Fruit fly (Drosophila melanogaster) whole organism, embryonic: Measurements from ENCODE around the gene CG10651.

Experiments
- Atf-2 ChIP-seq: fragments of 200-800 bp; sonication (Bioruptor generic); optimal IDR thresholded peaks from 2 replicates; lab custom pipeline; 2016; ENCODE audit warnings: missing biosample characterization, missing genetic modification characterization
- Atf6 ChIP-seq: fragments of 200-800 bp; sonication (Bioruptor generic); IDR thresholded peaks from 2 replicates; pipeline ENCODE4 v1.3.6; 2022; ENCODE audit warnings: missing biosample characterization, missing genetic modification characterization
- BEAF-32 ChIP-seq: fragments of 200-800 bp; sonication (Bioruptor generic); optimal IDR thresholded peaks from 3 replicates; lab custom pipeline; 2017; ENCODE audit warnings: missing biosample characterization, missing genetic modification characterization, mild to moderate bottlenecking, moderate library complexity, missing genetic modification reagents
- Bgb ChIP-seq: fragments of 200-800 bp; sonication (Bioruptor generic); IDR thresholded peaks from 2 replicates; pipeline ENCODE4 v1.3.6; 2022; ENCODE audit warnings: missing biosample characterization, missing genetic modification characterization; ENCODE audit not compliant: partially characterized antibody
- Blimp-1 ChIP-seq: fragments of 200-800 bp; sonication (Bioruptor generic); optimal IDR thresholded peaks from 3 replicates; lab custom pipeline; 2018; ENCODE audit warnings: missing biosample characterization, missing genetic modification characterization, mild to moderate bottlenecking, moderate library complexity, missing genetic modification reagents
- CG11456 ChIP-seq: fragments of 200-800 bp; sonication (Bioruptor generic); IDR thresholded peaks from 3 replicates; pipeline ENCODE4 v1.3.6; 2022; ENCODE audit warnings: missing biosample characterization, missing genetic modification characterization
- CG12071 ChIP-seq: fragments of 200-800 bp; sonication (Bioruptor generic); optimal IDR thresholded peaks from 3 replicates; lab custom pipeline; 2018; ENCODE audit warnings: missing biosample characterization, mild to moderate bottlenecking, missing genetic modification characterization
- CG12391 ChIP-seq: fragments of 200-800 bp; sonication (Bioruptor generic); optimal IDR thresholded peaks from 3 replicates; lab custom pipeline; 2018; ENCODE audit warnings: missing biosample characterization, mild to moderate bottlenecking, missing genetic modification characterization, moderate library complexity
- CG13424 ChIP-seq: fragments of 200-800 bp; sonication (Bioruptor generic); optimal IDR thresholded peaks from 2 replicates; lab custom pipeline; 2019; ENCODE audit warnings: missing biosample characterization, mild to moderate bottlenecking, missing genetic modification characterization, moderate library complexity
- CG16779 ChIP-seq: fragments of 200-800 bp; sonication (Bioruptor generic); IDR thresholded peaks from 2 replicates; pipeline ENCODE4 v1.3.6; 2022; ENCODE audit warnings: missing biosample characterization, missing genetic modification characterization
- CG17328 ChIP-seq: fragments of 200-800 bp; sonication (Bioruptor generic); IDR thresholded peaks from 2 replicates; pipeline ENCODE4 v1.3.6; 2022; ENCODE audit warnings: missing biosample characterization, missing genetic modification characterization
- CG2875 ChIP-seq: fragments of 200-800 bp; sonication (Bioruptor generic); optimal IDR thresholded peaks from 2 replicates; lab custom pipeline; 2017; ENCODE audit warnings: missing biosample characterization, mild to moderate bottlenecking, missing genetic modification characterization, missing genetic modification reagents
- CG33557 ChIP-seq: fragments of 200-800 bp; sonication (Bioruptor generic); optimal IDR thresholded peaks from 2 replicates; lab custom pipeline; 2019; ENCODE audit warnings: missing biosample characterization, mild to moderate bottlenecking, missing genetic modification characterization, moderate library complexity
- CG6175 ChIP-seq: fragments of 200-800 bp; sonication (Bioruptor generic); IDR thresholded peaks from 3 replicates; pipeline ENCODE4 v1.3.6; 2022; ENCODE audit warnings: missing biosample characterization, missing genetic modification characterization
- CG8089 ChIP-seq: fragments of 200-800 bp; sonication (Bioruptor generic); optimal IDR thresholded peaks from 3 replicates; lab custom pipeline; 2016; ENCODE audit warnings: missing biosample characterization, missing genetic modification characterization
- CG8944 ChIP-seq: fragments of 200-800 bp; sonication (Bioruptor generic); optimal IDR thresholded peaks from 3 replicates; lab custom pipeline; 2016; ENCODE audit warnings: missing biosample characterization, missing genetic modification characterization
- CG9215 ChIP-seq: fragments of 200-800 bp; sonication (Bioruptor generic); IDR thresholded peaks from 2 replicates; pipeline ENCODE4 v1.3.6; 2022; ENCODE audit warnings: missing biosample characterization, missing genetic modification characterization
- Dp ChIP-seq: fragments of 200-800 bp; sonication (Bioruptor generic); optimal IDR thresholded peaks from 2 replicates; lab custom pipeline; 2018; ENCODE audit warnings: missing biosample characterization, mild to moderate bottlenecking, missing genetic modification characterization, moderate library complexity
- HLH54F ChIP-seq: fragments of 200-800 bp; sonication (Bioruptor generic); optimal IDR thresholded peaks from 3 replicates; lab custom pipeline; 2016; ENCODE audit warnings: missing biosample characterization, missing genetic modification characterization
- Hey ChIP-seq: fragments of 200-800 bp; sonication (Bioruptor generic); optimal IDR thresholded peaks from 3 replicates; lab custom pipeline; 2018; ENCODE audit warnings: missing biosample characterization, mild to moderate bottlenecking, missing genetic modification characterization
- Lhr ChIP-seq: fragments of 200-800 bp; sonication (Bioruptor generic); optimal IDR thresholded peaks from 3 replicates; lab custom pipeline; 2017; ENCODE audit warnings: mild to moderate bottlenecking, missing biosample characterization, missing genetic modification reagents, missing genetic modification characterization
- Mad ChIP-seq: fragments of 200-800 bp; sonication (Bioruptor generic); optimal IDR thresholded peaks from 2 replicates; lab custom pipeline; 2016; ENCODE audit warnings: missing biosample characterization, missing genetic modification characterization
- Spps ChIP-seq: fragments of 200-800 bp; sonication (Bioruptor generic); optimal IDR thresholded peaks from 2 replicates; lab custom pipeline; 2018; ENCODE audit warnings: missing biosample characterization, mild to moderate bottlenecking, missing genetic modification characterization
- Sry-δ ChIP-seq: fragments of 200-800 bp; sonication (Bioruptor generic); optimal IDR thresholded peaks from 2 replicates; lab custom pipeline; 2016; ENCODE audit warnings: missing biosample characterization, missing genetic modification characterization
- TFAM ChIP-seq: fragments of 200-800 bp; sonication (Bioruptor generic); optimal IDR thresholded peaks from 2 replicates; lab custom pipeline; 2017; ENCODE audit warnings: missing biosample characterization, missing genetic modification characterization, inconsistent platforms
- ase ChIP-seq: fragments of 200-800 bp; sonication (Bioruptor generic); IDR thresholded peaks from 3 replicates; pipeline ENCODE4 v1.3.6; 2022; ENCODE audit warnings: missing biosample characterization, missing genetic modification characterization
- bab2 ChIP-seq: fragments of 200-800 bp; sonication (Bioruptor generic); optimal IDR thresholded peaks from 2 replicates; lab custom pipeline; 2016; ENCODE audit warnings: missing biosample characterization, missing genetic modification characterization
- caup ChIP-seq: fragments of 200-800 bp; sonication (Bioruptor generic); optimal IDR thresholded peaks from 3 replicates; lab custom pipeline; 2017; ENCODE audit warnings: missing biosample characterization, mild to moderate bottlenecking, missing genetic modification characterization, moderate library complexity; ENCODE audit not compliant: severe bottlenecking
- chn ChIP-seq: fragments of 200-800 bp; sonication (Bioruptor generic); optimal IDR thresholded peaks from 2 replicates; lab custom pipeline; 2016; ENCODE audit warnings: missing biosample characterization, missing genetic modification characterization
- corto ChIP-seq: fragments of 200-800 bp; sonication (Bioruptor generic); optimal IDR thresholded peaks from 2 replicates; lab custom pipeline; 2016; ENCODE audit warnings: missing biosample characterization, mild to moderate bottlenecking, missing genetic modification characterization, moderate library complexity
- gce ChIP-seq: fragments of 200-800 bp; sonication (Bioruptor generic); IDR thresholded peaks from 3 replicates; pipeline ENCODE4 v1.3.6; 2022; ENCODE audit warnings: missing biosample characterization, missing genetic modification characterization
- gro ChIP-seq: fragments of 200-800 bp; sonication (Bioruptor generic); optimal IDR thresholded peaks from 2 replicates; lab custom pipeline; 2016; ENCODE audit warnings: missing biosample characterization, missing genetic modification characterization
- gsb ChIP-seq: fragments of 200-800 bp; sonication (Bioruptor generic); IDR thresholded peaks from 2 replicates; pipeline ENCODE4 v1.3.6; 2022; ENCODE audit warnings: missing biosample characterization, missing genetic modification characterization
- gsb-n ChIP-seq: fragments of 200-800 bp; sonication (Bioruptor generic); optimal IDR thresholded peaks from 3 replicates; lab custom pipeline; 2018; ENCODE audit warnings: missing biosample characterization, mild to moderate bottlenecking, missing genetic modification characterization
- her ChIP-seq: fragments of 200-800 bp; sonication (Bioruptor generic); optimal IDR thresholded peaks from 2 replicates; lab custom pipeline; 2016; ENCODE audit warnings: missing biosample characterization, missing genetic modification characterization
- hkb ChIP-seq, 2 experiments: fragments of 200-800 bp in 1 of 2; fragments of >200 bp in 1 of 2; sonication (Bioruptor generic) in 1 of 2; IDR thresholded peaks in 1 of 2; optimal IDR thresholded peaks in 1 of 2; 2 replicates each; pipeline versions ENCODE4 v1.3.6 to Lab custom; 2017 to 2022; ENCODE audit warnings: missing biosample characterization in 1 of 2, missing genetic modification characterization in 1 of 2
- kay ChIP-seq: fragments of 200-800 bp; sonication (Bioruptor generic); optimal IDR thresholded peaks from 2 replicates; lab custom pipeline; 2016; ENCODE audit warnings: missing biosample characterization, missing genetic modification characterization
- oc ChIP-seq: fragments of 200-800 bp; sonication (Bioruptor generic); optimal IDR thresholded peaks from 2 replicates; lab custom pipeline; 2018; ENCODE audit warnings: missing biosample characterization, mild to moderate bottlenecking, missing genetic modification characterization, moderate library complexity
- pan ChIP-seq, 4 experiments: fragments of >200 bp in 3 of 4; fragments of 200-800 bp in 1 of 4; sonication (Bioruptor generic) in 1 of 4; optimal IDR thresholded peaks in 3 of 4; IDR thresholded peaks in 1 of 4; 2 replicates each; pipeline versions ENCODE4 v1.3.6 to Lab custom; 2017 to 2022; ENCODE audit warnings: missing biosample characterization in 2 of 4, missing genetic modification characterization in 2 of 4, mixed read lengths in 1 of 4
- pzg ChIP-seq: fragments of 200-800 bp; sonication (Bioruptor generic); optimal IDR thresholded peaks from 3 replicates; lab custom pipeline; 2018; ENCODE audit warnings: missing biosample characterization, mild to moderate bottlenecking, missing genetic modification characterization, moderate library complexity
- repo ChIP-seq: fragments of 200-800 bp; sonication (Bioruptor generic); optimal IDR thresholded peaks from 2 replicates; lab custom pipeline; 2016; ENCODE audit warnings: missing biosample characterization, missing genetic modification characterization
- ro ChIP-seq: fragments of 200-800 bp; sonication (Bioruptor generic); IDR thresholded peaks from 2 replicates; pipeline ENCODE4 v1.3.6; 2022; ENCODE audit warnings: missing biosample characterization, missing genetic modification characterization
- seq ChIP-seq: fragments of 200-800 bp; sonication (Bioruptor generic); IDR thresholded peaks from 2 replicates; pipeline ENCODE4 v1.3.6; 2022; ENCODE audit warnings: missing biosample characterization, missing genetic modification characterization
- so ChIP-seq: fragments of 200-800 bp; sonication (Bioruptor generic); IDR thresholded peaks from 3 replicates; pipeline ENCODE4 v1.3.6; 2022; ENCODE audit warnings: missing biosample characterization, missing genetic modification characterization
- stc ChIP-seq: fragments of 200-800 bp; sonication (Bioruptor generic); IDR thresholded peaks from 2 replicates; pipeline ENCODE4 v1.3.6; 2022; ENCODE audit warnings: missing biosample characterization, missing genetic modification characterization
- tin ChIP-seq: fragments of 200-800 bp; sonication (Bioruptor generic); optimal IDR thresholded peaks from 3 replicates; lab custom pipeline; 2016; ENCODE audit warnings: missing biosample characterization, missing genetic modification characterization
- vnd ChIP-seq: fragments of 200-800 bp; sonication (Bioruptor generic); IDR thresholded peaks from 3 replicates; pipeline ENCODE4 v1.3.6; 2022; ENCODE audit warnings: missing biosample characterization, missing genetic modification characterization; ENCODE audit not compliant: partially characterized antibody

The CG10651 gene

dm6 chr2L:20086295-20087096 is 48.2 kb downstream of the CG10651 start (continued):
- TF ChIP-seq CG13424 (tag; lab: Kevin White, UChicago) (peak; percentile 84), Atf-2 (GFP tag; lab: Kevin White, UChicago) (peak; percentile 79), CG8089 (GFP tag; lab: Kevin White, UChicago) (peak; percentile 83), CG16779 (GFP tag; lab: Robert Waterston, UW) (0 out of 2 replicates have a peak, but pooled peaks have one; percentile 44), corto (GFP tag; lab: Kevin White, UChicago) (peak; percentile 89), Dp (GFP tag; lab: Kevin White, UChicago) (no peak), vnd (GFP tag; lab: Robert Waterston, UW) (peak; percentile 48; the same call in 2 of the 3 replicates), CG2875 (GFP tag; lab: Kevin White, UChicago) (peak; percentile 87), Sry-δ (peak; percentile 42), Hey (peak; percentile 27), pan (optimal IDR thresholded peaks at IDR 0.05; lab: Kevin White, UChicago) (no peak), pan (GFP tag; optimal IDR thresholded peaks at IDR 0.05 in 1 of 2, IDR thresholded peaks at IDR 0.05 in 1 of 2) (peak in 1 of 2 experiments; percentile 92), ro (GFP tag; lab: Robert Waterston, UW) (no peak; the same call in 1 of the 2 replicates), stc (GFP tag; lab: Robert Waterston, UW) (peak; percentile 92), gsb (GFP tag; lab: Robert Waterston, UW) (peak; percentile 68), Lhr (peak; percentile 55), Spps (tag; lab: Kevin White, UChicago) (peak; percentile 67), kay (GFP tag; lab: Kevin White, UChicago) (peak; percentile 71), seq (GFP tag; lab: Robert Waterston, UW) (peak; percentile 90), CG33557 (GFP tag; lab: Kevin White, UChicago) (peak; percentile 65), CG12391 (tag; lab: Kevin White, UChicago) (peak; percentile 84), Mad (peak; percentile 74), CG8944 (GFP tag; lab: Kevin White, UChicago) (peak; percentile 71), pzg (GFP tag; lab: Kevin White, UChicago) (no peak), TFAM (GFP tag; lab: Kevin White, UChicago) (peak; percentile 48), CG9215 (GFP tag; lab: Robert Waterston, UW) (peak; percentile 29; the same call in 1 of the 2 replicates), HLH54F (GFP tag; lab: Kevin White, UChicago) (peak; percentile 60), tin (GFP tag; lab: Kevin White, UChicago) (peak; percentile 78), gsb-n (peak; percentile 84), so (peak; percentile 92), CG6175 (GFP tag; lab: Robert Waterston, UW) (peak; percentile 21; the same call in 2 of the 3 replicates), bab2 (GFP tag; lab: Kevin White, UChicago) (peak; percentile 85), ase (GFP tag; lab: Robert Waterston, UW) (peak; percentile 82), hkb (optimal IDR thresholded peaks at IDR 0.05; lab: Kevin White, UChicago) (no peak), hkb (GFP tag; IDR thresholded peaks at IDR 0.05; lab: Robert Waterston, UW) (peak; percentile 91), CG12071 (GFP tag; lab: Kevin White, UChicago) (peak; percentile 83), repo (GFP tag; lab: Kevin White, UChicago) (peak; percentile 58), CG17328 (GFP tag; lab: Robert Waterston, UW) (peak; percentile 92), Bgb (GFP tag; lab: Robert Waterston, UW) (peak; percentile 52), CG11456 (GFP tag; lab: Robert Waterston, UW) (peak; percentile 88), chn (GFP tag; lab: Kevin White, UChicago) (peak; percentile 71), Atf6 (GFP tag; lab: Robert Waterston, UW) (peak; percentile 85), gce (GFP tag; lab: Robert Waterston, UW) (peak; percentile 91), BEAF-32 (GFP tag; lab: Kevin White, UChicago) (no peak), gro (GFP tag; lab: Kevin White, UChicago) (peak; percentile 20), her (GFP tag; lab: Kevin White, UChicago) (peak; percentile 77), caup (GFP tag; lab: Kevin White, UChicago) (peak; percentile 74), Blimp-1 (GFP tag; lab: Kevin White, UChicago) (peak; percentile 85), oc (tag; lab: Kevin White, UChicago) (peak; percentile 86)
